ENCODE assay signal across 1 fruit fly cellular context in the genomic region with DNA sequence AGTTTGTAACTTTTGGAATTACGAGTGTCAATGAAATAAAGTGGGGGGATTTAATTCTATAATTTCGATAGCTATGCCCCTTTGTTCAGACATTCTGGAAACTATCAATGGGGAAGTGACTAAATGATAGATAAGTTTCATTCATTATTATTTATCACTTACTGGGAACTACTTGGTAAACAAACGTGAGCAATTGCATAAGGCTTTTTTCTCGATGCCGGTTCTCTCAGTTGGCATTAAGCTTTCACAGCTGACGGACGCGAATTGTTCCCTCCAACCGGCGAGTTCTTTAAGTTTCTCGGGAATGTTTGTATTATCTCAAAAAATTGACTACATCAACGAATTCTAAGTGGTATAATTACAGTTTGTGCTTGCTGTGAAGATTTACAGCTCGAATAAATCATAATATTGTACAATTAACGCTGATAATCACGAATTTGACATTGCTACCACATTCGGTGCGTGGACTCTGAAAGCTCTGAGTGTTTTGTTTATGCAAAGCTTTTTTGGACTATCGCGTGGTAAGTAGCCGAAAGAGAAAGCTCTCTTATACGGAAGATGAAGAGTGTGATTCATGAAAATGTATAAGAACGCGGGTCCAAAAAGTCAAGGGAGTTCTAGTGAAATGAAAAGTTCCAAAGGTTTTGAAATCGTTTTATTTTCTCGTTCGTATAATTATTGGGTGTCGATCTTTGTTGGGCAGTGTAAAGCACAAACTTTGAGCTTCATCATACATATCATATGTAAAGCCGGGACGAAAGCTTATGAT.
TF ChIP-seq lines count a peak whose summit lies in the region.

A gene (plus strand): TSS at position 228 of the 769 bp plus-strand sequence.

TF ChIP-seq in whole organism, embryonic, 481 proteins besides CTCF, POLR2A, EP300 and RAD21 (continued from another document and continues in another):
- TF ChIP-seq chm (GFP tag; IDR thresholded peaks at IDR 0.05; lab: Robert Waterston, UW) (peak; percentile 73; the same call in 1 of the 2 replicates), CG10209 (GFP tag; optimal IDR thresholded peaks at IDR 0.05; lab: Kevin White, UChicago) (peak; percentile 69), nerfin-1 (tag; optimal IDR thresholded peaks at IDR 0.05; lab: Kevin White, UChicago) (peak; percentile 50), CG3065 (GFP tag; optimal IDR thresholded peaks at IDR 0.05; lab: Kevin White, UChicago) (peak; percentile 56), D (optimal IDR thresholded peaks at IDR 0.05; lab: Kevin White, UChicago) (no peak), D (GFP tag; optimal IDR thresholded peaks at IDR 0.05; lab: Kevin White, UChicago) (no peak), CG13775 (GFP tag; optimal IDR thresholded peaks at IDR 0.05; lab: Kevin White, UChicago) (peak; percentile 39), CG31441 (GFP tag; IDR thresholded peaks at IDR 0.05; lab: Robert Waterston, UW) (peak; percentile 77), odd (GFP tag; optimal IDR thresholded peaks at IDR 0.05; lab: Kevin White, UChicago) (peak; percentile 57), CG9932 (GFP tag; IDR thresholded peaks at IDR 0.05; lab: Robert Waterston, UW) (peak; percentile 82), tap (tag; optimal IDR thresholded peaks at IDR 0.05; lab: Kevin White, UChicago) (peak; percentile 34), pzg (GFP tag; optimal IDR thresholded peaks at IDR 0.05; lab: Kevin White, UChicago) (peak; percentile 21), ewg (GFP tag; optimal IDR thresholded peaks at IDR 0.05; lab: Kevin White, UChicago) (peak; percentile 51), CG5953 (GFP tag; IDR thresholded peaks at IDR 0.05; lab: Robert Waterston, UW) (peak; percentile 74), crp (GFP tag; optimal IDR thresholded peaks at IDR 0.05; lab: Kevin White, UChicago) (peak in 1 of 2 experiments; percentile 61), Ets97D (GFP tag; optimal IDR thresholded peaks at IDR 0.05; lab: Kevin White, UChicago) (peak; percentile 47), lmd (GFP tag; IDR thresholded peaks at IDR 0.05; lab: Robert Waterston, UW) (peak; percentile 79), gsb-n (tag; optimal IDR thresholded peaks at IDR 0.05; lab: Kevin White, UChicago) (peak; percentile 23), fd3F (GFP tag; optimal IDR thresholded peaks at IDR 0.05; lab: Kevin White, UChicago) (peak; percentile 49), CG3995 (GFP tag; optimal IDR thresholded peaks at IDR 0.05; lab: Kevin White, UChicago) (peak; percentile 58), CG1832 (GFP tag; optimal IDR thresholded peaks at IDR 0.05; lab: Kevin White, UChicago) (no peak), tup (GFP tag; optimal IDR thresholded peaks at IDR 0.05; lab: Kevin White, UChicago) (no peak), HLHmδ (GFP tag; optimal IDR thresholded peaks at IDR 0.05; lab: Kevin White, UChicago) (no peak), CG10274 (GFP tag; optimal IDR thresholded peaks at IDR 0.05; lab: Kevin White, UChicago) (peak; percentile 30), HLH4C (GFP tag; IDR thresholded peaks at IDR 0.05; lab: Robert Waterston, UW; ENCODE audit: partially characterized antibody) (no peak), yki (optimal IDR thresholded peaks at IDR 0.05; lab: Kevin White, UChicago) (no peak), CG34376 (GFP tag; optimal IDR thresholded peaks at IDR 0.05; lab: Kevin White, UChicago) (peak; percentile 66), Hand (GFP tag; optimal IDR thresholded peaks at IDR 0.05; lab: Kevin White, UChicago) (peak; percentile 71), CG15073 (GFP tag; optimal IDR thresholded peaks at IDR 0.05; lab: Kevin White, UChicago) (no peak), CG9797 (GFP tag; optimal IDR thresholded peaks at IDR 0.05; lab: Kevin White, UChicago) (no peak), CG11696 (GFP tag; IDR thresholded peaks at IDR 0.05; lab: Robert Waterston, UW) (peak; percentile 70; the same call in 1 of the 2 replicates), CG2129 (GFP tag; IDR thresholded peaks at IDR 0.05; lab: Robert Waterston, UW; ENCODE audit: partially characterized antibody) (no peak), ac (GFP tag; optimal IDR thresholded peaks at IDR 0.05; lab: Kevin White, UChicago) (no peak), C15 (GFP tag; IDR thresholded peaks at IDR 0.05; lab: Robert Waterston, UW) (no peak), CG1602 (GFP tag; optimal IDR thresholded peaks at IDR 0.05; lab: Kevin White, UChicago) (peak; percentile 41), knrl (GFP tag; IDR thresholded peaks at IDR 0.05; lab: Robert Waterston, UW; ENCODE audit: partially characterized antibody) (no peak), CG2116 (GFP tag; optimal IDR thresholded peaks at IDR 0.05; lab: Kevin White, UChicago) (peak; percentile 41), MBD-R2 (GFP tag; IDR thresholded peaks at IDR 0.05; lab: Robert Waterston, UW) (peak; percentile 40; the same call in 1 of the 2 replicates), CG10366 (GFP tag; IDR thresholded peaks at IDR 0.05; lab: Robert Waterston, UW) (peak; percentile 71), CG7556 (GFP tag; optimal IDR thresholded peaks at IDR 0.05; lab: Kevin White, UChicago) (peak; percentile 85), CG1529 (GFP tag; optimal IDR thresholded peaks at IDR 0.05; lab: Kevin White, UChicago) (peak; percentile 30), Xbp1 (GFP tag; optimal IDR thresholded peaks at IDR 0.05; lab: Kevin White, UChicago) (peak; percentile 85), stc (GFP tag; IDR thresholded peaks at IDR 0.05; lab: Robert Waterston, UW) (peak; percentile 81), CG11456 (GFP tag; IDR thresholded peaks at IDR 0.05; lab: Robert Waterston, UW) (peak; percentile 79), CG16815 (GFP tag; optimal IDR thresholded peaks at IDR 0.05; lab: Kevin White, UChicago) (peak; percentile 25), al (GFP tag; IDR thresholded peaks at IDR 0.05; lab: Robert Waterston, UW) (peak; percentile 62), CG11504 (tag; optimal IDR thresholded peaks at IDR 0.05; lab: Kevin White, UChicago) (peak; percentile 76), bsh (GFP tag; optimal IDR thresholded peaks at IDR 0.05; lab: Kevin White, UChicago) (peak in 1 of 2 experiments; percentile 81), CG17359 (tag; optimal IDR thresholded peaks at IDR 0.05; lab: Kevin White, UChicago) (peak; percentile 79), abd-A (tag; optimal IDR thresholded peaks at IDR 0.05; lab: Kevin White, UChicago) (no peak), tna (GFP tag; IDR thresholded peaks at IDR 0.05; lab: Robert Waterston, UW; ENCODE audit: partially characterized antibody) (no peak), NK7.1 (GFP tag; optimal IDR thresholded peaks at IDR 0.05; lab: Kevin White, UChicago) (peak; percentile 77), CG12299 (tag; optimal IDR thresholded peaks at IDR 0.05; lab: Kevin White, UChicago) (peak; percentile 22), CG34422 (GFP tag; IDR thresholded peaks at IDR 0.05; lab: Robert Waterston, UW) (peak; percentile 69; the same call in 2 of the 3 replicates), CG4282 (GFP tag; optimal IDR thresholded peaks at IDR 0.05; lab: Kevin White, UChicago) (peak; percentile 69), btn (GFP tag; optimal IDR thresholded peaks at IDR 0.05; lab: Kevin White, UChicago) (no peak), CG10267 (tag; optimal IDR thresholded peaks at IDR 0.05; lab: Kevin White, UChicago) (peak; percentile 57), dimm (GFP tag; IDR thresholded peaks at IDR 0.05; lab: Robert Waterston, UW) (no peak), NfI (GFP tag; optimal IDR thresholded peaks at IDR 0.05; lab: Kevin White, UChicago) (peak; percentile 86), pita (GFP tag; optimal IDR thresholded peaks at IDR 0.05; lab: Kevin White, UChicago) (no peak), hth (optimal IDR thresholded peaks at IDR 0.05; lab: Kevin White, UChicago) (no peak), jumu (GFP tag; optimal IDR thresholded peaks at IDR 0.05; lab: Kevin White, UChicago) (peak; percentile 61), Dll (GFP tag; IDR thresholded peaks at IDR 0.05; lab: Robert Waterston, UW; ENCODE audit: partially characterized antibody) (no peak), CG11723 (GFP tag; optimal IDR thresholded peaks at IDR 0.05; lab: Kevin White, UChicago) (peak; percentile 50), CG10431 (GFP tag; optimal IDR thresholded peaks at IDR 0.05; lab: Kevin White, UChicago) (no peak), inv (GFP tag; IDR thresholded peaks at IDR 0.05; lab: Robert Waterston, UW; ENCODE audit: partially characterized antibody) (no peak), zen2 (GFP tag; IDR thresholded peaks at IDR 0.05; lab: Robert Waterston, UW; ENCODE audit: partially characterized antibody) (no peak), row (GFP tag; IDR thresholded peaks at IDR 0.05; lab: Robert Waterston, UW) (peak; percentile 80), gsb (GFP tag; IDR thresholded peaks at IDR 0.05; lab: Robert Waterston, UW) (peak; percentile 38; the same call in 1 of the 2 replicates), gt (GFP tag; IDR thresholded peaks at IDR 0.05; lab: Robert Waterston, UW) (no peak), CG32532 (GFP tag; IDR thresholded peaks at IDR 0.05; lab: Robert Waterston, UW) (peak; percentile 88), CG14014 (GFP tag; IDR thresholded peaks at IDR 0.05; lab: Robert Waterston, UW) (peak; percentile 80), slou (GFP tag; optimal IDR thresholded peaks at IDR 0.05; lab: Kevin White, UChicago) (no peak), Rfx (GFP tag; IDR thresholded peaks at IDR 0.05; lab: Robert Waterston, UW) (peak; percentile 90), sug (tag; optimal IDR thresholded peaks at IDR 0.05; lab: Kevin White, UChicago) (peak; percentile 71), CG2199 (GFP tag; IDR thresholded peaks at IDR 0.05; lab: Robert Waterston, UW) (no peak), shn (GFP tag; optimal IDR thresholded peaks at IDR 0.05; lab: Kevin White, UChicago) (peak; percentile 73), CG2889 (GFP tag; IDR thresholded peaks at IDR 0.05; lab: Robert Waterston, UW) (peak; percentile 53; the same call in 2 of the 3 replicates), kah (GFP tag; optimal IDR thresholded peaks at IDR 0.05; lab: Kevin White, UChicago) (no peak), ind (GFP tag; optimal IDR thresholded peaks at IDR 0.05; lab: Kevin White, UChicago) (peak; percentile 84), danr (GFP tag; IDR thresholded peaks at IDR 0.05; lab: Robert Waterston, UW) (peak; percentile 30; the same call in 1 of the 2 replicates), CG6765 (GFP tag; optimal IDR thresholded peaks at IDR 0.05; lab: Kevin White, UChicago) (peak; percentile 49), YL-1 (GFP tag; optimal IDR thresholded peaks at IDR 0.05; lab: Kevin White, UChicago) (no peak), BEAF-32 (GFP tag; optimal IDR thresholded peaks at IDR 0.05; lab: Kevin White, UChicago) (peak; percentile 1), amos (GFP tag; IDR thresholded peaks at IDR 0.05; lab: Robert Waterston, UW; ENCODE audit: partially characterized antibody) (no peak), Atf3 (GFP tag; optimal IDR thresholded peaks at IDR 0.05; lab: Kevin White, UChicago) (peak; percentile 30), her (GFP tag; optimal IDR thresholded peaks at IDR 0.05; lab: Kevin White, UChicago) (peak; percentile 88), D19B (GFP tag; optimal IDR thresholded peaks at IDR 0.05; lab: Kevin White, UChicago) (peak; percentile 63), CG1792 (GFP tag; optimal IDR thresholded peaks at IDR 0.05; lab: Kevin White, UChicago) (peak; percentile 67), CG30020 (tag; optimal IDR thresholded peaks at IDR 0.05; lab: Kevin White, UChicago) (no peak), wor (GFP tag; IDR thresholded peaks at IDR 0.05; lab: Robert Waterston, UW) (no peak), zen (tag; optimal IDR thresholded peaks at IDR 0.05; lab: Kevin White, UChicago) (peak; percentile 21), insv (GFP tag; optimal IDR thresholded peaks at IDR 0.05; lab: Kevin White, UChicago) (no peak), Dip3 (GFP tag; optimal IDR thresholded peaks at IDR 0.05; lab: Kevin White, UChicago) (peak; percentile 77), CG9437 (GFP tag; optimal IDR thresholded peaks at IDR 0.05; lab: Kevin White, UChicago) (peak; percentile 57), Elba2 (GFP tag; optimal IDR thresholded peaks at IDR 0.05; lab: Kevin White, UChicago) (no peak), CG30431 (GFP tag; optimal IDR thresholded peaks at IDR 0.05; lab: Kevin White, UChicago) (no peak), sr (GFP tag; IDR thresholded peaks at IDR 0.05; lab: Robert Waterston, UW) (peak; percentile 28; the same call in 1 of the 3 replicates), stwl (tag; optimal IDR thresholded peaks at IDR 0.05; lab: Kevin White, UChicago) (no peak), CG15479 (GFP tag; optimal IDR thresholded peaks at IDR 0.05; lab: Kevin White, UChicago) (no peak), Asciz (GFP tag; optimal IDR thresholded peaks at IDR 0.05; lab: Kevin White, UChicago) (peak; percentile 72), CG16813 (GFP tag; IDR thresholded peaks at IDR 0.05; lab: Robert Waterston, UW; ENCODE audit: partially characterized antibody) (no peak), TFAM (GFP tag; optimal IDR thresholded peaks at IDR 0.05; lab: Kevin White, UChicago) (no peak), MTF-1 (GFP tag; optimal IDR thresholded peaks at IDR 0.05; lab: Kevin White, UChicago; ENCODE audit: borderline replicate concordance) (peak; percentile 40), gcm (GFP tag; optimal IDR thresholded peaks at IDR 0.05; lab: Kevin White, UChicago) (peak; percentile 73), CG12769 (tag; optimal IDR thresholded peaks at IDR 0.05; lab: Kevin White, UChicago) (peak; percentile 84), CG8290 (GFP tag; optimal IDR thresholded peaks at IDR 0.05; lab: Kevin White, UChicago) (no peak), CG8290 (tag; optimal IDR thresholded peaks at IDR 0.05; lab: Kevin White, UChicago) (peak in 1 of 2 experiments; percentile 87), BtbVII (GFP tag; optimal IDR thresholded peaks at IDR 0.05; lab: Kevin White, UChicago) (peak; percentile 38), wek (GFP tag; optimal IDR thresholded peaks at IDR 0.05; lab: Kevin White, UChicago) (peak; percentile 76), Ets65A (GFP tag; lab: Kevin White, UChicago) (peak; percentile 95), Rx (GFP tag; IDR thresholded peaks at IDR 0.05; lab: Robert Waterston, UW) (peak; percentile 58; the same call in 1 of the 2 replicates), nau (GFP tag; optimal IDR thresholded peaks at IDR 0.05; lab: Kevin White, UChicago) (peak; percentile 61), CkIIα-i1 (GFP tag; IDR thresholded peaks at IDR 0.05; lab: Robert Waterston, UW) (no peak), Bdp1 (GFP tag; optimal IDR thresholded peaks at IDR 0.05; lab: Kevin White, UChicago) (no peak), Dip2 (GFP tag; IDR thresholded peaks at IDR 0.05; lab: Robert Waterston, UW) (no peak), chinmo (GFP tag; IDR thresholded peaks at IDR 0.05; lab: Robert Waterston, UW; ENCODE audit: partially characterized antibody) (0 out of 4 replicates have a peak, but pooled peaks have one; percentile 25), luna (GFP tag; optimal IDR thresholded peaks at IDR 0.05; lab: Kevin White, UChicago) (peak; percentile 25), CG4820 (GFP tag; optimal IDR thresholded peaks at IDR 0.05; lab: Kevin White, UChicago) (peak; percentile 55), CG18764 (GFP tag; optimal IDR thresholded peaks at IDR 0.05; lab: Kevin White, UChicago) (peak; percentile 13)
